Worm (Caenorhabditis elegans): ENCODE data around the gene cest-3.

ce11 chrX:12197367-12197766 is 44.1 kb upstream of the cest-3 start:
- TF ChIP-seq ama-1 (optimal IDR thresholded peaks at IDR 0.05) = no peak
- TF ChIP-seq pqm-1 (tag; optimal IDR thresholded peaks at IDR 0.05) = no peak
- peak; percentile 98 for TF ChIP-seq dmd-6 (GFP tag; IDR thresholded peaks at IDR 0.05)
- no peak for TF ChIP-seq lir-3 (tag; optimal IDR thresholded peaks at IDR 0.05)
- no peak for TF ChIP-seq fos-1 (tag; optimal IDR thresholded peaks at IDR 0.05)
- TF ChIP-seq daf-8 (GFP tag; IDR thresholded peaks at IDR 0.05) = no peak
- TF ChIP-seq lin-15B (tag; optimal IDR thresholded peaks at IDR 0.05) = no peak
- TF ChIP-seq nhr-25 (tag; optimal IDR thresholded peaks at IDR 0.05; ENCODE audit: borderline replicate concordance, insufficient read depth) = no peak
- TF ChIP-seq unc-62 (GFP tag; optimal IDR thresholded peaks at IDR 0.05 in 1 of 2) = peak in 1 of 2 experiments; percentile 38
- no peak for TF ChIP-seq unc-62 (tag; optimal IDR thresholded peaks at IDR 0.05)
- no peak for TF ChIP-seq R02D3.7 (tag; optimal IDR thresholded peaks at IDR 0.05)
- no peak for TF ChIP-seq daf-12 (tag; optimal IDR thresholded peaks at IDR 0.05)
- TF ChIP-seq nhr-102 (tag; optimal IDR thresholded peaks at IDR 0.05) = peak; percentile 45

All from whole organism, L4 larva.